Worm (Caenorhabditis elegans) whole organism, L2 larva: ENCODE data around the gene aex-3.

Experiments used
- C34F6.9 ChIP-seq: fragments of 150-350 bp; optimal IDR thresholded peaks from 2 replicates; lab custom pipeline; 2014; ENCODE audit warnings: missing biosample characterization, missing genetic modification characterization
- ZK546.5 ChIP-seq: sonication (generic microtip); optimal IDR thresholded peaks from 2 replicates; lab custom pipeline; 2017; ENCODE audit warnings: missing biosample characterization, missing genetic modification characterization
- ama-1 ChIP-seq: fragments of 150-350 bp; optimal IDR thresholded peaks from 2 replicates; lab custom pipeline; 2018; ENCODE audit warnings: inconsistent platforms
- elt-1 ChIP-seq: fragments of 150-350 bp; optimal IDR thresholded peaks from 2 replicates; lab custom pipeline; 2014; ENCODE audit warnings: missing biosample characterization, missing genetic modification characterization
- lin-39 ChIP-seq: fragments of 150-350 bp; optimal IDR thresholded peaks from 2 replicates; lab custom pipeline; 2014; ENCODE audit warnings: missing biosample characterization, missing genetic modification reagents, missing genetic modification characterization
- lsy-2 ChIP-seq, 2 experiments: fragments of 150-350 bp in 1 of 2; sonication (generic microtip) in 1 of 2; optimal IDR thresholded peaks; 2 replicates each; lab custom pipeline; 2014 to 2017; ENCODE audit warnings: missing biosample characterization in 2 of 2, missing genetic modification characterization in 2 of 2
- mab-5 ChIP-seq: fragments of 150-350 bp; optimal IDR thresholded peaks from 2 replicates; lab custom pipeline; 2014; ENCODE audit warnings: missing biosample characterization, missing genetic modification characterization
- nhr-11 ChIP-seq: fragments of 150-350 bp; optimal IDR thresholded peaks from 2 replicates; lab custom pipeline; 2014; ENCODE audit warnings: missing biosample characterization, missing genetic modification characterization
- nhr-23 ChIP-seq: fragments of 150-350 bp; optimal IDR thresholded peaks from 2 replicates; lab custom pipeline; 2014; ENCODE audit warnings: missing biosample characterization, missing genetic modification reagents, missing genetic modification characterization
- nhr-77 ChIP-seq: fragments of 150-350 bp; optimal IDR thresholded peaks from 2 replicates; lab custom pipeline; 2014; ENCODE audit warnings: missing biosample characterization, missing genetic modification characterization
- peb-1 ChIP-seq: fragments of 150-350 bp; optimal IDR thresholded peaks from 2 replicates; lab custom pipeline; 2014; ENCODE audit warnings: missing biosample characterization, missing genetic modification characterization
- skn-1 ChIP-seq: sonication (generic microtip); optimal IDR thresholded peaks from 2 replicates; lab custom pipeline; 2017; ENCODE audit warnings: missing biosample characterization, missing genetic modification characterization
- snpc-4 ChIP-seq: fragments of 150-350 bp; optimal IDR thresholded peaks from 2 replicates; lab custom pipeline; 2014; ENCODE audit warnings: missing biosample characterization, missing genetic modification characterization

DNA sequence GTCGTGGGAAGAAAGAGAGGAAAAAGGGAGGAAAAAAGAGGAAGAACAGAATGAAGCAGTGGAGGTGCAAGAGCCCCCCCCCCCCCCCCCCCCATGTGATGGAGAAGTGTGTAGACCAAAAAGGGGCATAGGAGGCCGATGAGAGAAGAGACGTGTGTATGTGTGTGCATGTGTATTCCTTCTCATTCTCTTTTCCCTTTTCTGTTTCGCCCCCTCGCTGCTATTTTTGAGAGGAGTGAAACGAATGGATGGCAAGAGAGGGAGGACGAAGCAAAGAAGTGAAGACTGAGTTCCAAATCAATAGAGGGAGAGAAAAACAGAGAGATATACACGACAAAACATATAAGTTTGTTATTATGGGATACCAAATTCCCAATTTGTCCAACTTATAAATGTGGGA, 1.0 kb upstream of the aex-3 start:
- TF ChIP-seq lsy-2 (tag; optimal IDR thresholded peaks at IDR 0.05; lab: Kevin White, UChicago) = peak in 1 of 2 experiments; percentile 34
- no peak for TF ChIP-seq nhr-77 (tag; lab: Kevin White, UChicago)
- no peak for TF ChIP-seq peb-1 (tag; lab: Kevin White, UChicago)
- TF ChIP-seq nhr-23 = no peak
- TF ChIP-seq elt-1 (tag; lab: Kevin White, UChicago) = no peak
- no peak for TF ChIP-seq lin-39
- TF ChIP-seq snpc-4 = no peak
- TF ChIP-seq skn-1 (tag; lab: Kevin White, UChicago) = no peak
- no peak for TF ChIP-seq ZK546.5 (tag; lab: Kevin White, UChicago)
- no peak for TF ChIP-seq nhr-11
- no peak for TF ChIP-seq mab-5 (tag; lab: Kevin White, UChicago)
- TF ChIP-seq ama-1 (lab: Kevin White, UChicago) = no peak
- peak; percentile 44 for TF ChIP-seq C34F6.9 (tag; lab: Kevin White, UChicago)
